Fruit fly (Drosophila melanogaster): ENCODE measurements around the gene SrpRbeta.
A peak's percentile ranks its signal among the peaks of the same experiment; 100 is the strongest.

The SrpRbeta gene

DNA sequence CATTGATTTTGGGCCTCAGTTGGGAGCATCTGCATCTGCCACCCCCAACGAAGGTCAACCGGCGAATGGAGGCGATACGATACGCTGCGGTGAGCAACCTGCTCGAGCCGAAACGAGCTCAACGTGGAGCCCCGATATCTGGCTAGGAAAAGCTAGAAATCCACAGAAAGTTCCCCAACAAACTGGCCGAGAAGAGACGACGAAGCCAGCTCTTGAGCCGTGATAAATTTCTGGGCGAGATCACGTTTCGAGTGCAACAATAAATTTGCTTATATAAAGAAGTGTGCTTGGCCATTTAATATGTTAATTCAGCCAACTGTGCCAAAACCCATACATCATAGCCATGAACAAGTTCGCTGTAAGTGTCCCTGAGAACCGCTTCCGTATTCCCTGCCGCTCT is 9.5 kb upstream of the SrpRbeta start, which contains the start of gene Cp19:
TSS of gene Cp19 (plus strand) at position 301 of the 400 bp plus-strand sequence.
- TF ChIP-seq noc (tag; optimal IDR thresholded peaks at IDR 0.05), result no peak

DNA sequence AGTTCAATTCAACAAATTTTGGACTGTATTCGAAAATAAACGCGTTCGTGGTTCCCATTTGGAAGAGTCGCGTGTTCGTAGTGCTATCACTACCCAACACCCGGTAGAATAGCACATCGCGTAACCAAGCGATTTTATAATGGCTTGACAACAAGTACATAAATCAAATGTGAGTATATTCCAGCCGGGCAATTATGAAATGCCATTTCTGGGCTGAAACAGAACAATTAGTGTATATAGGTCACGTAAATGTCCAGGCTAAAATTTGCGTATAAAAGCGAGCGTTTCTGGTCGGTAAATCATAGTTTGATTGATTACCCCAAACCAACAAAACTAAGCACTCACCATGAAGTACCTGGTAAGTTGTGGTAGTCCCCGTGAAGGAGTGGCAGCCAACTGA is 8.2 kb upstream of the SrpRbeta start, which contains the start of gene Cp15:
TSS of gene Cp15 (plus strand) at position 301 of the 400 bp plus-strand sequence.
- no peak for TF ChIP-seq noc (tag; optimal IDR thresholded peaks at IDR 0.05)

DNA sequence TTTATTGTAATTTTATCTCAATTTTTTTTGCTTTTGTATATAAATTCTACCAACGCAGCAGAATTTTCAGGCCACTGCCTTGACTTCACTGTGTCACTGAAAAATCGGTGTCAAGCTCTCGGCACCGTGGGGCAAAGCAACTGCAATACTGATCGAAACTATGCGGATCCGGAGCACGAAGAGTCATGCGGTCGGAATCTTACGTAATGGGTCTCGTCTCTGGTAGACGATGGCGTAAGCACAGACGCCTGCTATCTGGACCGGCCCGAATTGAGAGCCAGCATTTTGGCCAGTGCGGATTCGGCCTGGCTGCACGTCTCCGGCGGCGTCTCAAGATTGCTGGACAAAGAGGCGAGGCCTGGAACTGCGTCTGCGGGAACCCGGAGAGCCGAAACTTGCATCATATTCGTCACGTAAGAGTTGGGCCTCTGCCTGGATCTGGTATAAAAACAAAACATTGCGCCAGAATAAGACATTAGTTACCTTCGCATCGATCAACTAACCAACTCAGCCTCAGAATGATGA is 6.4 kb upstream of the SrpRbeta start, which contains the start of gene Cp18:
TSS of gene Cp18 (plus strand) at position 475 of the 525 bp plus-strand sequence.
- TF ChIP-seq noc (tag; optimal IDR thresholded peaks at IDR 0.05), result no peak

DNA sequence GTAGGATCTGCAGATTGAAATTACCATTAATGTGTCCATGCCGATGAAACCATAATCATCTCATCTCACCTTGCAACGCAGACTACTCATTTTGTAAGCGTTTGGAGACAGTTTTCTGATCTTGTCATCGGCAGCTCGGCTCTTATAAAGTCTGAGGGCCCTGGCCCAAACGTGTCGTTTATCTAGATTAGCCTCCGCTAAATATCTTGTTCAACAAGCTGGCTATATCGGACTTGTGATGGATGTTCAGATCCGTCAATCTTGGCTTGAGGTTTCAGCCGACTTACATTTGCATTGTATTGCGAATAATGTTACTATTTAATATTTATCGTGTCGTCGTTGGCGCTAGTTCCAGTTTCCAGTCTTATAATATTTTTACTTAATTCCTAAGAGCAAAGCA is 5.6 kb upstream of the SrpRbeta start, which contains the start of gene CG43965:
TSS of gene CG43965 (minus strand) at position 101 of the 400 bp plus-strand sequence.
- TF ChIP-seq noc (tag; optimal IDR thresholded peaks at IDR 0.05), result no peak

DNA sequence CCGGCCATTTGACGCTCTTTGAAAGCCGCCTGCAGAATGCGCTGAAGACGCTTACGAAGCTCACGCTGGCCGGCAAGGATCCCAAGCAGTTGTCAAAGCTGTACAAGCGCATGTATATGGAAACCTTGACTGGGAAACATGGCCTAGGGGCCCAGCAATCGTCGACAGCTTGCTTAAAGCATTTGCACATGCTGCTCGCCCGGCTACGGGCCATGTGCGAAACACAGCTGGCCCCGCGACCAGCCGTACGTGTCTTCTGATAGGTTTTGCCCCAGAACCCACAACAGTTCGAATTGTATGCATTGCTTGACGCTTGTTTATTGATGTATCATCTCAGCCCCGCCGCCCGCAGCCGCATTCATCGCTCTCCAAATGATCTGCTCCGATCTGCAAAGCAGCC is 5.2 kb upstream of the SrpRbeta start:
- no peak for TF ChIP-seq noc (tag; optimal IDR thresholded peaks at IDR 0.05)

DNA sequence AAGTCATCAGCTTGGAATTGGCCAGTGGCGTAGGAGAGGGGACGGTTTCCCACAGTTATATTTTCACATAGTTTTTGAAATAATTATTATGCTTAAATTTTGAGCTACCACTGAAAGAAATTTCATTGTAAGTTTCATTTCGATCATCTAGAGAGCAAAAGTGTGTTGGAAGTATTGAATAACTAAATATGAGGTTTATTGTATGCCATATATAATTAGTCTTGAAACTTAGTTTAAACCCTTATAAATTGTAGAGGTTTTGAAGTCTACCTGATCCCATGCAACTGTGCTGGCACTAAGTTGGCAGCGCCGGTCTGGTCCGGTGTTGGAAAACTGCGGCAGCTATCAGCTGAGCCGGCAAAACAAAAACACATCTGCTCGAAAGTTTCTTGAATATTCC is 1.1 kb upstream of the SrpRbeta start, which contains the start of the genes CG32022 and CG6511:
TSS of gene CG32022 (minus strand) at position 128 of the 400 bp plus-strand sequence.
TSS of gene CG6511 (plus strand) at position 180 of the 400 bp plus-strand sequence.
- peak; percentile 98 for TF ChIP-seq noc (tag; optimal IDR thresholded peaks at IDR 0.05)

DNA sequence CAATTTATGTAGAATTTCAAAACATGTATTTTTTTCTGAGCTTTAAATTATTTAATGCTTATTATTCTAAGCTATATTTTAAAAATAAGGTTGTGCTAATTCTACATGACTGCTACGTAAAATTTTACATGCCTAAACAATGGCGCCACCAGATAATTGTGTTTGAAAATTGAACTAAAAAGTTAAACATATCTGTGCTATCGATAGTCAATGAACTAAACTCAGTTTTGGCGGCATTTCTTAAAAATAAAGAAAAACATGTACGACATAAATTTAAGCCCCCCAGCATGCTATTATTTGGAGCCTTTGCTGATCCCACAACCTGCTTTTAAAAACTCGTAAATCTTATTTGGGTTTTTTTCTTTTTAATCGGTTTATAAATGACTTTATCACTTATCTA is 1.4 kb downstream of the SrpRbeta start:
- TF ChIP-seq noc (tag; optimal IDR thresholded peaks at IDR 0.05), result no peak

DNA sequence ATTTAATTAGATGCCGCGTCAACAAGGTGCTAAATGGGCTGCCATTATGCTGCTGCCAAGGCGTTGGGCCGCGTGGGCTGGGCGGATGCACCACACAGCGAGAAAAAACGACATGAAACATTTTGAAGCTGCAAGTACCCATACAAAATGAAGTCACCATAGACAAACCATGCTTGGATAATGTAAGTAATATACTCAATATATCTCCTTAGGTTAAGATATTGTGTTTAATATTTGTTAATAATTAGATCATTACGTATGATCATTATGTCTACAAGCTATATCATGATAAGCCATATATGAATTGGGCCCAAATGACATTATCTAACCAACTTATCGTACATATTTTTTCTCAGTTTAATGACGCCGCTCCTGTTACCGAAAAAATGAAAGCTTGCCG is 4.0 kb downstream of the SrpRbeta start:
- no peak for TF ChIP-seq noc (tag; optimal IDR thresholded peaks at IDR 0.05)

DNA sequence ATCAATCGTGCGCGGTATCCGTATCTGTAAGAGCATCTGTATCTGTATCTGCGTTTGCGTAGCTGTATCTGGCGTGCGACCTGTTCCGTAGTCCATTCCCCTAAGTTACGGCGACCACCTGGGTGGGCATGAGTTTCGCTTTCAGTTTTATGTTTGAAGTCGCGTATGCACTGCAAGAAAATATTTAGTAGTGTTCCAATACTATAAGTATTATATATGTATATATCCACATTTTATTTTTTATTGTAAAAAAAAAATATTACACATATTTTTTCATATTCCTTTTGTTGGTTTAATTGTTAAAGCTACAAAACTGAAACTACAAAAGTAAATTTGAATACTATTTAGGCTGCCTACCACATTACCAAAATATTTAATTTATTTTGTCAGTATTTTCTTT is 7.1 kb downstream of the SrpRbeta start:
- no peak for TF ChIP-seq noc (tag; optimal IDR thresholded peaks at IDR 0.05)

DNA sequence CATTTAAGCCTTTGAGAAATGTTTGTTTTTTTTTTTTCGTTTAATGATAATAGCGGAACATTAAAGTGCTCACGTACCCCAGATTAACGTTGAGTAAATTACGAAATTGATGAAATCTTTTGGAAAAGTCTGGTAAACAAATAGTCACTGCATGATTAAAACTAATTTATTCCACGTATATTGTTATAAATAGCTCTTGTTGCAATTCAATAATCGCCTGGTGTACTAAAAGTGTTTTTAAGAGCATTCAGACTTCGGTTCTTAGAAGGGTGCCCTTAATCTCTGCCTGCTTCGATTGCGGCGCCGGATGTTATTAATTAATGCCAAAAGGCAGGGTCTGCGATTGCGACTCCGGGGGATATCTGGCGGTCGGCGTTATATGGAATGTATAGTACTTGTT is 11.2 kb downstream of the SrpRbeta start:
- peak; percentile 86 for TF ChIP-seq noc (tag; optimal IDR thresholded peaks at IDR 0.05)

DNA sequence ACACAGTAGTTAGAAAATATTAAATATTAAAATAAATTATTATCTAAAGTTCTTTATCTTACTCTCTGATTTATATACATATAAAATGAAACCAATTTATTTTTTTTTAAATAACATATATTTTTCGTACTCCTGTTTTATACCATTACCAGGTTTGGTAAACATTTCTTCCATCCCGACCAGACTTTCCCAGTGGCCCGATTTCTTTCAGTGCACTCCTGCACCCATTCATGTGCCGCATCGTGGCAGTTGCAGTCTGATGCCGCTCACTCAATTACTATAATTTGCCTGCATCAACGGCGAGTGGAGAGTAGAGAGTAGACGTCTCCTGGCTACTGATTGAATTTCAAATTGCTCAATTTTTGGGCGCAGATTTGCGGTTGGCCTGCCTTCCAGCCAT is 12.2 kb downstream of the SrpRbeta start:
- TF ChIP-seq noc (tag; optimal IDR thresholded peaks at IDR 0.05), result no peak

DNA sequence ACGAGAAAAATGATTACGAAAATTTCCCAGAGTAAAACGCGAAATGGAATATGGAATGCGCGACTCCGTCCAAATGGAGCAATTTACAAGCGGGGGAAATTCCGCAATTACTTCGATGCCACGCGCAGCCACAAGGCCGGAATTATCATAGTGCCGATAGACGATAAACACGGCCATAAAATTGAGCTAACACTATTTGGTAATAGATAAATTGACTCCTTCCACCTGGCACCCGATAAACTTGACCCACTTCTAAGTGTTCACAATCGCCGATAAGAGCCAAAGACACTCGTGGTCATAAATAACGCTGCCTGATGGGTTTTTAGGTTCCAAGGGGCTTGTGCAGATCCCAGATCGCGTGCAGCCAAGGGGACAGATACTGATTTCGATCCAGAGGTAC is 12.9 kb downstream of the SrpRbeta start:
- no peak for TF ChIP-seq noc (tag; optimal IDR thresholded peaks at IDR 0.05)

DNA sequence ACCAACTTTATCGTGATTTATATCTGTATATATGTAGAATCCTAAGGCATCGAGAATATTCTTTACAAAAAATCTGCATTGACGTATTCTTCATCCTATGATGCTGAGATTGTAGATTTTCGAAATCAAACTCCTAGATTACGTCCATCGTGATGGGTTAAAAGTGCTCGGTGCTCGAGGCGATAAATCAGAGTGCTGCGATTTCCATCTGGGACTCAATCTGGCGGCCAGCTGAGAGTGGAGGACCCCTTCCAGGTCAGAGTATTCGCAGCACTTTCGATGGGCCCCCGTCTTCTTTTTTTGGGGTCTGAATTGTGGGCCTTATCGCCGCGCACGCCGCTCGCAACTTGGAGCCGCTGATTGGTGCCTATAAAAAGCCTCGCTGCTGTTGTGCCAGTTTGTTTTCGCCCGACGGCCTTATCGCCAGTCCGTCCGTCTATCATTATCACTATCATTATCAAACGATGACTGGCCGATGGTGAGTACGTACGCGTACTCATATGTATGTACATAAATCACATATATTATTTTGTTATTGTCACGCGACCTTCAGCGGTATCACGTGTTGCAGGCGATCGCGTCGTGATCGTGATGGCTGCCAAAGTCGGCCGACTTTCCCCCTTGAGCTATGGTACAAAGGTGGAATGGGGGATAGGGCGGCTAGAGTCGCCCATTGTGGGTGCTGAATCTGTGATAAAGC is 15.2 kb downstream of the SrpRbeta start:
- peak; percentile 67 for TF ChIP-seq noc (tag; optimal IDR thresholded peaks at IDR 0.05)

DNA sequence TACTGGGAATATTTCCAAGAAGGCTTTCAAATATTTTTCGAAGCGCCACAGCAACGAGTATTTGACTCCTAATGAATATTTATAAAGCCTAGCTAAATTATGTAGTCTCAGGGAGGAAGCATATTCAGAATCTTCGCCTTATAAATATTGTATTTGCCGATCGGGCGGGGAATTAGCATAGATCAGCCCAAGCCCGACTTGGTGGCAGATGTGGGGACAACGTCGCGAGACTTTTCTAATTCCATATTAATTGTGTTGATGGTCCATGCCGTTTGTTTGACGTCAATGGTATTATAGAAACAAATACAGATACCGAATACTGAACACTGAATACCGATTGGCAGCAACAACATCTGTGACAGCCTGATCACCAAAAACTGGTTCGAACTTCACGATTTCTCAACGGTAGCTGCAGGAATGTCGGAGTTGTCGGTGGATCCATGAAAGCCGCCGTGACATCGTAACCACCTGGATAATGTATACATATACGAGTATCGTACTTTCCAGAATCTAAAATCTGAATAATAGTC is 16.3 kb downstream of the SrpRbeta start:
- no peak for TF ChIP-seq noc (tag; optimal IDR thresholded peaks at IDR 0.05)

DNA sequence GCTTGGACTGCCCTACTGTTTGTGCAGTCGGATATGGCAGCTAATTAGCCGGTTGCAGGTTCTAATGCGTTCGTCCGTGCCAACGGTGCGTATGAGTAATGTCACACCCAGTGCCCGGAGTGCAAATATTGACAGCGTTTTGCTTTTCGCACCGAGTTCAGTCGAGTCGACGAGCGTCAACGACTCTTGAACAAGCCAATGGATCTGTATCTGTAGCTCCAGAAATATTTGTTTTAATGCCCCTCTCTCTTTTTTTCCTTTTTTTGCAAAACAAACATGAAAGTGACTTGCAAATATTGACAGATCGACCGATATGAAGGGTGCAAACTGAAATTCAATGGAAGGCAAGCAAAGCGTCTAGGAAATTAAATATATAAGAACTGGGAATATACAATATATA is 17.6 kb downstream of the SrpRbeta start:
- TF ChIP-seq noc (tag; optimal IDR thresholded peaks at IDR 0.05), result peak; percentile 75

DNA sequence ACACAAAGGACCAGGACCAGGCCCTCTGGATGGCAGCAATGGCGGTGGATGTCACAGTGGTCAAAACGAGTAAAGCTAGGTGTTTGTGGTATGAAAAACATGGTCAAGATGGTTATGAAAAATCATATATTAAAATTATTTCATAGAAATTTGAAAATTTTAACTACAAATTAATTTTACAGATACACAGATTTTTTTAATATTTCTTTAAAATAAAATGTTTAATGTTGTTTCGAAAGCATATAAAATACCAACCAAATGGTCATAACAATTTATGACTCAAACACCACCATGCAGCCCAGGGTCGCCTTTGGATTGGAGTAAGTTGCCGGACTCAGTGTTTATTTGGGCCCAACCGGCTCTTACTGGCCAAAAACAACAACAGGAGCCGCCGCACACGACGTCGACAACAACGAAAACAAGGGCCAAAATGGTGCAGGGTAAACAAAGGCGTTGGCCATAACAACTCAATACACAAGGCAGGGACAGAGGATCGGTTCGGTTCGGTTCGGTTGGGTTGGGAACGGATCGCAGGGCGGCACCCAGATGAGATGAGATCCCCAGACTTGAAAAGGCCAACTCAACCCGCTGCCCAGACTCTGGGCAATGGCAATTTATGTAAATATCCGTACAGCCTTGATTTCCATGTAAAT is 18.2 kb downstream of the SrpRbeta start:
- no peak for TF ChIP-seq noc (tag; optimal IDR thresholded peaks at IDR 0.05)

Data from whole organism, larva.